Fruit fly (Drosophila melanogaster): Measurements from ENCODE around the gene CG34124.

The CG34124 gene

DNA sequence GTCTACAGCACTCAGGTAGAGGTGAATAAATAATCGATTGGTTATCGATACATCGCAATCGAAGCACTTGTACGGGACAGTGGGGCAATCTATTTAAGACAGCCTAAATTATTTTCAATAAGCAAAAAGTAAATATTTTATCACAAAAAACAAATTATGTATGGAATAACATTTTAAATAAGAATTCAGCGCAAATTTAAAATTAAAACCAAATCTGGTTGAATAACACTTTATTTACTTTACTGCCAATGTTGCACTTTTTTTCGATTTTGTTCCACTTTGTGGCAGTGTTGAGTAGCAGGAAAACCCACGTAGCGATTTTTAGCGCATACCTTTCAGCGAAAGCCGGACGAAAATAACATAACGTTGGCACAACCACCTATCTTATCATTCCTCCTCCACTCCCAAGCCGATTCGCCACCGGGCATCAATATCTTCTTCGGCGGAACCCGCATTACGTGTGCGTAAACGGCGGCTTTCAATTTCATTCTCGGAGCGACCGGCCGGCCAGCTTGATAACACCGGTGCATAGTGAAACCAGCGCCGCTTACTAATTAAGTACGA lies 18.9 kb downstream of the CG34124 start, which contains the start of the genes Gmd and CG3792 (continued):
- TF ChIP-seq CoRest (tag; optimal IDR thresholded peaks at IDR 0.05) = peak; percentile 97
- peak; percentile 91 for TF ChIP-seq bab2 (GFP tag; optimal IDR thresholded peaks at IDR 0.05)
- peak; percentile 87 for TF ChIP-seq gt (GFP tag; IDR thresholded peaks at IDR 0.05)
- TF ChIP-seq CG6683 (GFP tag; optimal IDR thresholded peaks at IDR 0.05) = peak; percentile 90
- peak; percentile 86; the same call in 1 of the 2 replicates for TF ChIP-seq ham (GFP tag; IDR thresholded peaks at IDR 0.05)
- peak; percentile 87 for TF ChIP-seq Usf (GFP tag; optimal IDR thresholded peaks at IDR 0.05)
- TF ChIP-seq sima (GFP tag; optimal IDR thresholded peaks at IDR 0.05) = peak; percentile 77
- TF ChIP-seq CG7928 (GFP tag; optimal IDR thresholded peaks at IDR 0.05) = peak; percentile 72
- peak; percentile 94 for TF ChIP-seq ase (GFP tag; IDR thresholded peaks at IDR 0.05)
- TF ChIP-seq zfh1 (GFP tag; IDR thresholded peaks at IDR 0.05) = peak; percentile 96
- TF ChIP-seq CG12219 (GFP tag; optimal IDR thresholded peaks at IDR 0.05) = peak; percentile 91
- TF ChIP-seq CG10565 (GFP tag; optimal IDR thresholded peaks at IDR 0.05) = peak; percentile 86
- peak; percentile 96 for TF ChIP-seq stwl (tag; optimal IDR thresholded peaks at IDR 0.05)
- TF ChIP-seq Asciz (GFP tag; optimal IDR thresholded peaks at IDR 0.05) = no peak
- peak; percentile 93 for TF ChIP-seq cwo (GFP tag; optimal IDR thresholded peaks at IDR 0.05)
- peak; percentile 95 for TF ChIP-seq CG17359 (tag; optimal IDR thresholded peaks at IDR 0.05)
- peak; percentile 93 for TF ChIP-seq H2.0 (GFP tag; IDR thresholded peaks at IDR 0.05)
- TF ChIP-seq CG6854 (GFP tag; optimal IDR thresholded peaks at IDR 0.05) = peak; percentile 79
- TF ChIP-seq vvl (GFP tag; IDR thresholded peaks at IDR 0.05) = peak; percentile 98
- peak; percentile 97 for TF ChIP-seq CG32772 (GFP tag; IDR thresholded peaks at IDR 0.05)
- TF ChIP-seq Sin3A (optimal IDR thresholded peaks at IDR 0.05) = peak; percentile 82
- TF ChIP-seq CG9609 (GFP tag; optimal IDR thresholded peaks at IDR 0.05) = peak; percentile 91
- TF ChIP-seq Med (GFP tag) = peak; percentile 98
- peak; percentile 36 for TF ChIP-seq Neu2 (GFP tag; optimal IDR thresholded peaks at IDR 0.05; ENCODE audit: borderline replicate concordance)
- TF ChIP-seq pzg (GFP tag; optimal IDR thresholded peaks at IDR 0.05) = peak; percentile 57
- TF ChIP-seq Lhr (GFP tag; optimal IDR thresholded peaks at IDR 0.05) = peak; percentile 81
- no peak for TF ChIP-seq scrt (GFP tag; optimal IDR thresholded peaks at IDR 0.05)
- TF ChIP-seq CG10431 (GFP tag; optimal IDR thresholded peaks at IDR 0.05) = peak; percentile 82
- TF ChIP-seq TFAM (GFP tag; optimal IDR thresholded peaks at IDR 0.05) = peak; percentile 69
- TF ChIP-seq Max (GFP tag; optimal IDR thresholded peaks at IDR 0.05) = peak; percentile 96
- peak in 1 of 2 experiments; percentile 78 for TF ChIP-seq Hr78 (GFP tag; optimal IDR thresholded peaks at IDR 0.05)
- TF ChIP-seq CkIIα-i1 (GFP tag; IDR thresholded peaks at IDR 0.05) = 0 out of 2 replicates have a peak, but pooled peaks have one; percentile 41
- TF ChIP-seq wor (GFP tag; IDR thresholded peaks at IDR 0.05) = peak; percentile 95
- TF ChIP-seq CG31224 (GFP tag; IDR thresholded peaks at IDR 0.05) = peak; percentile 93
- peak; percentile 91 for TF ChIP-seq lbe (GFP tag; optimal IDR thresholded peaks at IDR 0.05)
- peak; percentile 89 for TF ChIP-seq MTF-1 (GFP tag; optimal IDR thresholded peaks at IDR 0.05; ENCODE audit: borderline replicate concordance)
- TF ChIP-seq Hr3 (GFP tag; optimal IDR thresholded peaks at IDR 0.05) = peak; percentile 95
- no peak for TF ChIP-seq lov (optimal IDR thresholded peaks at IDR 0.05)
- peak; percentile 76; the same call in 2 of the 3 replicates for TF ChIP-seq lov (GFP tag; IDR thresholded peaks at IDR 0.05)
- peak; percentile 81; the same call in 1 of the 3 replicates for TF ChIP-seq CG2199 (GFP tag; IDR thresholded peaks at IDR 0.05)
- TF ChIP-seq knrl (GFP tag; IDR thresholded peaks at IDR 0.05; ENCODE audit: partially characterized antibody) = peak; percentile 87
- peak; percentile 84 for TF ChIP-seq BEAF-32 (GFP tag; optimal IDR thresholded peaks at IDR 0.05)
- peak; percentile 91 for TF ChIP-seq ro (GFP tag; IDR thresholded peaks at IDR 0.05)
- TF ChIP-seq sna (GFP tag; IDR thresholded peaks at IDR 0.05; ENCODE audit: partially characterized antibody) = peak; percentile 80
- TF ChIP-seq grau (tag; optimal IDR thresholded peaks at IDR 0.05) = peak; percentile 95
- peak; percentile 92 for TF ChIP-seq CG15601 (tag; optimal IDR thresholded peaks at IDR 0.05)
- TF ChIP-seq dm (GFP tag; optimal IDR thresholded peaks at IDR 0.05) = peak; percentile 83
- TF ChIP-seq CG31388 (GFP tag; optimal IDR thresholded peaks at IDR 0.05) = peak; percentile 88
- peak; percentile 91 for TF ChIP-seq jigr1 (GFP tag; IDR thresholded peaks at IDR 0.05)
- TF ChIP-seq fd64A (GFP tag; optimal IDR thresholded peaks at IDR 0.05) = peak; percentile 54

All from whole organism, embryonic.